Worm (Caenorhabditis elegans) whole organism, L3 larva: Measurements from ENCODE around the gene sel-5.

Source experiments
- R02D3.7 ChIP-seq: fragments of 150-350 bp; optimal IDR thresholded peaks from 2 replicates; lab custom pipeline; 2014; ENCODE audit warnings: missing biosample characterization, missing genetic modification characterization
- ama-1 ChIP-seq: fragments of 150-350 bp; optimal IDR thresholded peaks from 2 replicates; lab custom pipeline; 2018
- egl-27 ChIP-seq: sonication (generic microtip); optimal IDR thresholded peaks from 4 replicates; lab custom pipeline; 2017; ENCODE audit warnings: missing biosample characterization, missing genetic modification reagents, missing genetic modification characterization
- elt-3 ChIP-seq, 3 experiments: fragments of 150-350 bp in 1 of 3; sonication (generic microtip) in 2 of 3; optimal IDR thresholded peaks; 2 replicates in 2 of 3; 4 replicates in 1 of 3; lab custom pipeline; 2014 to 2017; ENCODE audit warnings: missing biosample characterization in 3 of 3, missing genetic modification characterization in 3 of 3
- fkh-2 ChIP-seq: fragments of 150-350 bp; optimal IDR thresholded peaks from 2 replicates; lab custom pipeline; 2014; ENCODE audit warnings: missing biosample characterization, missing genetic modification reagents, missing genetic modification characterization
- jun-1 ChIP-seq: fragments of 150-350 bp; optimal IDR thresholded peaks from 2 replicates; lab custom pipeline; 2014; ENCODE audit warnings: missing biosample characterization, missing genetic modification reagents, missing genetic modification characterization
- lin-39 ChIP-seq: fragments of 150-350 bp; optimal IDR thresholded peaks from 2 replicates; lab custom pipeline; 2018; ENCODE audit warnings: missing biosample characterization, missing genetic modification reagents, missing genetic modification characterization
- mml-1 ChIP-seq: fragments of 150-350 bp; sonication (generic microtip); optimal IDR thresholded peaks from 3 replicates; lab custom pipeline; 2014; ENCODE audit warnings: missing biosample characterization, missing genetic modification characterization
- nhr-76 ChIP-seq: fragments of 150-350 bp; sonication (generic microtip); optimal IDR thresholded peaks from 5 replicates; lab custom pipeline; 2014; ENCODE audit warnings: missing biosample characterization, missing genetic modification characterization
- pqm-1 ChIP-seq: fragments of 150-350 bp; optimal IDR thresholded peaks from 2 replicates; lab custom pipeline; 2017; ENCODE audit warnings: missing biosample characterization, missing genetic modification characterization, inconsistent platforms
- sea-2 ChIP-seq: fragments of 150-350 bp; sonication (generic microtip); optimal IDR thresholded peaks from 4 replicates; lab custom pipeline; 2014; ENCODE audit warnings: missing biosample characterization, missing genetic modification reagents, missing genetic modification characterization
- skn-1 ChIP-seq: fragments of 150-350 bp; optimal IDR thresholded peaks from 2 replicates; lab custom pipeline; 2014; ENCODE audit warnings: missing biosample characterization, missing genetic modification characterization

DNA sequence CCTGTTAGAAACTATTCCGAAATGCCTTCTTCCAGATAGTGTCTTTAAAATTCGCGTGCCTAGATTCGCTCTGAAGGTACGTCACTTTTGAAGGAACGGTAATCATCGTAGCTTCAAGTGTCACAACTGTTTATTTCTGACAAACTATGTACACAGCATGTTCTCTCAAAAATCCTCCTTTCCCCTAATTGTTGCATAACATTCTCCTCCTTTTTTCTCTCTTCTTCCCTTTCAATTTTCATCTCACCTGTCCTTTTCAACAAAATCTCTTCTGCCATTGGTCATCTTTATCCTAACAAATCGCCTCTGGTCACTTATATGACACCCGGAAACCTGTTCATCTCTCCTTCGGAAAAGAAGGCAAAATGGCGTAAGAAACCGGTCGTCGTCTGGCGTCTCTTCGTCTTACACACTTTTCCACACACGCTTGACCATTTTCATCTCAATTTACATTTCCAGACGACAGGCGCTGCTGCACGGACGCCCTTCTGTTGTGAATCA lies 37.9 kb upstream of the sel-5 start, which contains the start of gene lips-3:
- TF ChIP-seq lin-39 (tag; lab: Kevin White, UChicago) (no peak), jun-1 (tag; lab: Kevin White, UChicago) (no peak), sea-2 (GFP tag; lab: Kevin White, UChicago) (no peak), nhr-76 (tag; lab: Kevin White, UChicago) (no peak), elt-3 (tag; optimal IDR thresholded peaks at IDR 0.05; lab: Kevin White, UChicago) (no peak), pqm-1 (tag; lab: Kevin White, UChicago) (no peak), mml-1 (tag; lab: Kevin White, UChicago) (no peak), egl-27 (tag; lab: Kevin White, UChicago) (no peak), fkh-2 (tag; lab: Kevin White, UChicago) (no peak), skn-1 (tag; lab: Kevin White, UChicago) (no peak), ama-1 (lab: Kevin White, UChicago) (no peak), R02D3.7 (no peak)
